Worm (Caenorhabditis elegans) whole organism, mixed stage, embryonic: Measurements from ENCODE around the gene swp-1.

Experiments
- M03D4.4 ChIP-seq: sonication (generic microtip); optimal IDR thresholded peaks from 2 replicates; lab custom pipeline; 2017; ENCODE audit warnings: mild to moderate bottlenecking, missing genetic modification characterization, missing compliant biosample characterization
- bed-3 ChIP-seq: fragments of 200-800 bp; sonication (Bioruptor generic); optimal IDR thresholded peaks from 3 replicates; lab custom pipeline; 2018; ENCODE audit warnings: mild to moderate bottlenecking, missing genetic modification characterization, moderate library complexity, missing compliant biosample characterization
- blmp-1 ChIP-seq: fragments of 150-350 bp; optimal IDR thresholded peaks from 2 replicates; lab custom pipeline; 2014; ENCODE audit warnings: missing biosample characterization, missing genetic modification characterization
- ceh-39 ChIP-seq: fragments of 150-350 bp; optimal IDR thresholded peaks from 2 replicates; lab custom pipeline; 2014; ENCODE audit warnings: missing biosample characterization, missing genetic modification characterization
- ceh-43 ChIP-seq: fragments of 200-800 bp; sonication (Bioruptor generic); optimal IDR thresholded peaks from 2 replicates; lab custom pipeline; 2018; ENCODE audit warnings: mild to moderate bottlenecking, missing genetic modification characterization, moderate library complexity, missing compliant biosample characterization
- ceh-83 ChIP-seq: fragments of 200-800 bp; sonication (Bioruptor generic); optimal IDR thresholded peaks from 2 replicates; lab custom pipeline; 2018; ENCODE audit warnings: mild to moderate bottlenecking, missing genetic modification characterization, missing compliant biosample characterization
- ces-1 ChIP-seq: fragments of 150-350 bp; optimal IDR thresholded peaks from 2 replicates; lab custom pipeline; 2014; ENCODE audit warnings: missing biosample characterization, missing genetic modification reagents, missing genetic modification characterization
- cnd-1 ChIP-seq: fragments of 200-800 bp; sonication (Bioruptor generic); optimal IDR thresholded peaks from 2 replicates; lab custom pipeline; 2018; ENCODE audit warnings: mild to moderate bottlenecking, missing genetic modification characterization, missing compliant biosample characterization
- drap-1 ChIP-seq: fragments of 200-800 bp; sonication (Bioruptor generic); optimal IDR thresholded peaks from 3 replicates; lab custom pipeline; 2018; ENCODE audit warnings: mild to moderate bottlenecking, missing genetic modification characterization, missing compliant biosample characterization
- elt-1 ChIP-seq: sonication (generic microtip); optimal IDR thresholded peaks from 2 replicates; lab custom pipeline; 2017; ENCODE audit warnings: missing genetic modification characterization, mild to moderate bottlenecking, missing compliant biosample characterization, antibody characterized with exemption, moderate library complexity, borderline replicate concordance; ENCODE audit not compliant: insufficient read depth
- elt-3 ChIP-seq: fragments of 150-350 bp; optimal IDR thresholded peaks from 2 replicates; lab custom pipeline; 2014; ENCODE audit warnings: missing biosample characterization, missing genetic modification characterization
- ham-2 ChIP-seq: fragments of 200-800 bp; sonication (Bioruptor generic); optimal IDR thresholded peaks from 2 replicates; lab custom pipeline; 2018; ENCODE audit warnings: mild to moderate bottlenecking, missing genetic modification characterization, missing compliant biosample characterization
- hlh-1 ChIP-seq: fragments of 150-350 bp; optimal IDR thresholded peaks from 2 replicates; lab custom pipeline; 2014; ENCODE audit warnings: missing biosample characterization, missing genetic modification reagents, missing genetic modification characterization
- lin-13 ChIP-seq: fragments of 150-350 bp; optimal IDR thresholded peaks from 2 replicates; lab custom pipeline; 2014; ENCODE audit warnings: missing biosample characterization, missing genetic modification characterization
- lin-32 ChIP-seq: fragments of 200-800 bp; sonication (Bioruptor generic); optimal IDR thresholded peaks from 2 replicates; lab custom pipeline; 2018; ENCODE audit warnings: mild to moderate bottlenecking, missing genetic modification characterization, missing compliant biosample characterization
- lsy-2 ChIP-seq: fragments of 150-350 bp; optimal IDR thresholded peaks from 2 replicates; lab custom pipeline; 2014; ENCODE audit warnings: missing biosample characterization, missing genetic modification characterization
- mab-5 ChIP-seq: fragments of 150-350 bp; optimal IDR thresholded peaks from 2 replicates; lab custom pipeline; 2014; ENCODE audit warnings: missing biosample characterization, missing genetic modification characterization
- mep-1 ChIP-seq: fragments of 150-350 bp; optimal IDR thresholded peaks from 2 replicates; lab custom pipeline; 2017; ENCODE audit warnings: missing biosample characterization, missing genetic modification reagents, missing genetic modification characterization, inconsistent platforms
- mls-2 ChIP-seq: sonication (generic microtip); optimal IDR thresholded peaks from 2 replicates; lab custom pipeline; 2016; ENCODE audit warnings: mild to moderate bottlenecking, missing genetic modification characterization, moderate library complexity, missing compliant biosample characterization
- nhr-12 ChIP-seq: fragments of 150-350 bp; optimal IDR thresholded peaks from 2 replicates; lab custom pipeline; 2014; ENCODE audit warnings: missing biosample characterization, missing genetic modification characterization
- nhr-2 ChIP-seq: fragments of 150-350 bp; optimal IDR thresholded peaks from 2 replicates; lab custom pipeline; 2014; ENCODE audit warnings: missing biosample characterization, missing genetic modification characterization
- nhr-237 ChIP-seq: fragments of 150-350 bp; optimal IDR thresholded peaks from 2 replicates; lab custom pipeline; 2014; ENCODE audit warnings: missing biosample characterization, missing genetic modification characterization
- nhr-28 ChIP-seq: fragments of 150-350 bp; optimal IDR thresholded peaks from 2 replicates; lab custom pipeline; 2014; ENCODE audit warnings: missing biosample characterization, missing genetic modification characterization
- nhr-76 ChIP-seq: sonication (generic microtip); optimal IDR thresholded peaks from 2 replicates; lab custom pipeline; 2017; ENCODE audit warnings: missing biosample characterization, missing genetic modification characterization
- pha-4 ChIP-seq: fragments of 150-350 bp; optimal IDR thresholded peaks from 2 replicates; lab custom pipeline; 2018; ENCODE audit warnings: missing biosample characterization, missing genetic modification reagents, missing genetic modification characterization
- sem-2 ChIP-seq: fragments of 200-800 bp; sonication (Bioruptor generic); optimal IDR thresholded peaks from 2 replicates; lab custom pipeline; 2018; ENCODE audit warnings: mild to moderate bottlenecking, missing genetic modification characterization, missing compliant biosample characterization
- snpc-4 ChIP-seq: fragments of 150-350 bp; optimal IDR thresholded peaks from 2 replicates; lab custom pipeline; 2014; ENCODE audit warnings: missing biosample characterization, missing genetic modification characterization
- sptf-1 ChIP-seq: sonication (generic microtip); optimal IDR thresholded peaks from 2 replicates; lab custom pipeline; 2017; ENCODE audit warnings: mild to moderate bottlenecking, missing genetic modification characterization, moderate library complexity, missing compliant biosample characterization
- tbx-8 ChIP-seq: fragments of 200-800 bp; sonication (Bioruptor generic); optimal IDR thresholded peaks from 2 replicates; lab custom pipeline; 2018; ENCODE audit warnings: mild to moderate bottlenecking, missing genetic modification characterization, moderate library complexity, missing compliant biosample characterization
- unc-120 ChIP-seq: sonication (generic microtip); optimal IDR thresholded peaks from 2 replicates; lab custom pipeline; 2017; ENCODE audit warnings: missing genetic modification characterization, missing compliant biosample characterization; ENCODE audit not compliant: poor library complexity, severe bottlenecking
- unc-39 ChIP-seq: fragments of 150-350 bp; optimal IDR thresholded peaks from 2 replicates; lab custom pipeline; 2014; ENCODE audit warnings: missing biosample characterization, missing genetic modification characterization
- unc-62 ChIP-seq: fragments of 150-350 bp; optimal IDR thresholded peaks from 2 replicates; lab custom pipeline; 2014; ENCODE audit warnings: missing biosample characterization, missing genetic modification reagents, missing genetic modification characterization
- zip-8 ChIP-seq: fragments of 150-350 bp; optimal IDR thresholded peaks from 2 replicates; lab custom pipeline; 2014; ENCODE audit warnings: missing biosample characterization, missing genetic modification characterization
- ztf-11 ChIP-seq: fragments of 150-350 bp; optimal IDR thresholded peaks from 2 replicates; lab custom pipeline; 2014; ENCODE audit warnings: missing biosample characterization, missing genetic modification characterization

swp-1 gene

DNA sequence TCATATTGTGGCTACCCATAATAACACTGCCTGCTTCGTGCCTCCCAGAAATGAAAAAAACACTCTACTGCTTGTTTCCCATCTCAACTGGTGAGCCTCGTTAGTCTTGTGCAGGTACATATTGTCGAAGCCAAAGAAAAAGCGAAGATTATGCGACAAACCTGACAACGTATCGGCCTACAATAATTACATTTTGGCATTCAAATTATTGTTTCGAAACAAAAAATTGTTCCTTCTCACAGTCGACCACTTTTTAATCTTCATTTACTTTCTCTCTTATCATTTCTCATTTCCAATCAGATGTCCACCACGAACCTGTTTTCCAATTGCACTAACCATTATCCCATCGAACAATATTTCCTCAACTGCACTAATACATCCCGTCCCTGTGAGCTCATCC is 37.8 kb upstream of the swp-1 start, which contains the start of gene B0244.15:
Gene B0244.15, plus strand, starts transcription at position 301 of the 400 bp plus-strand sequence.
- TF ChIP-seq nhr-2 (tag; lab: Kevin White, UChicago) = no peak
- no peak for TF ChIP-seq nhr-76 (tag; lab: Kevin White, UChicago)
- no peak for TF ChIP-seq ceh-43 (GFP tag; lab: Kevin White, UChicago)
- no peak for TF ChIP-seq cnd-1
- TF ChIP-seq lin-32 = no peak
- TF ChIP-seq sem-2 (GFP tag; lab: Kevin White, UChicago) = no peak
- TF ChIP-seq elt-3 (tag; lab: Kevin White, UChicago) = no peak
- TF ChIP-seq unc-120 = no peak
- TF ChIP-seq, all 35 proteins: peak for 0

DNA sequence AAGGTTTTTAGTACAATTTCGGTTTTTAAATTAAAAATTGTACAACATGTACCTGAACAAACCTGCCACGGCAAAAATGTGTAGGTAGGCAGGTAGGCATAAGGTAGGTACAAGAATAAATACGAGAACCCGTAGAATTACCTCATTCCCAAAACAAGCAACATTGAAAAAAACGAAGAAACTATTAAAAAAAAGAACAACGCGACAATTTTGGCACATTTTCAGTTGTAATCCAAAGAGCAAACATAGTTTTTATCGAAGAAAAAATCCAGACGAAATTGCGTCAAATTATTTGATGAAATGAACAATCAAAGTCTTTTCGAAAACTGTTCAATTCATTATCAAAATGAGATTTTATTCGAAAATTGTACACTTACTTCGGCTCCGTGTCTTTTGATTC is 35.3 kb upstream of the swp-1 start, which contains the start of gene B0244.16:
Gene B0244.16, plus strand, starts transcription at position 301 of the 400 bp plus-strand sequence.
- no peak for TF ChIP-seq ham-2 (GFP tag; lab: Kevin White, UChicago)
- TF ChIP-seq pha-4 = no peak
- TF ChIP-seq M03D4.4 = no peak
- TF ChIP-seq sptf-1 (tag; lab: Kevin White, UChicago) = no peak
- no peak for TF ChIP-seq cnd-1
- no peak for TF ChIP-seq ces-1
- TF ChIP-seq snpc-4 = no peak
- no peak for TF ChIP-seq ztf-11 (tag; lab: Kevin White, UChicago)
- TF ChIP-seq zip-8 (tag; lab: Kevin White, UChicago) = no peak
- no peak for TF ChIP-seq lin-13
- TF ChIP-seq nhr-76 (tag; lab: Kevin White, UChicago) = no peak
- TF ChIP-seq mab-5 (tag; lab: Kevin White, UChicago) = no peak

DNA sequence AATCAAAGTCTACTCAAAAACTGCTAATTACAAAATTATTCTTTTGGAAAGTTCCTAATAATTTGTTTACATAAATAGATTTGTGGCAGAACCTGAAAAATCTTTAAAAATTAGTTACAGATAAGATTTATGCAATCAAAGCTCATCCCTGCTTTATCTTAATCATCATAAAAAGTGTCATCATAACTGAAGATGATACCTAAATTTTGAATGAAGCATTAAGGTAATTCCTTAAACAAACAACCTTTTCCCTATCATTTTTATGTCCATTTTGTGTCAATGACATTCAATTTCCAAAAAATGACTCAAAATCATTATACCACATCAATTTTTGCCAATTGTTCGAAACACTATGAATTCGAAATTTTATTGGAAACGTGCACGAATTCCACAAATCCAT is 32.4 kb upstream of the swp-1 start, which contains the start of gene B0244.6:
Gene B0244.6, plus strand, starts transcription at position 301 of the 400 bp plus-strand sequence.
- no peak for TF ChIP-seq nhr-28 (tag; lab: Kevin White, UChicago)
- no peak for TF ChIP-seq snpc-4
- no peak for TF ChIP-seq elt-1
- no peak for TF ChIP-seq blmp-1 (tag; lab: Kevin White, UChicago)
- no peak for TF ChIP-seq ces-1
- TF ChIP-seq drap-1 (GFP tag; lab: Kevin White, UChicago) = no peak
- no peak for TF ChIP-seq sptf-1 (tag; lab: Kevin White, UChicago)
- no peak for TF ChIP-seq tbx-8 (GFP tag; lab: Kevin White, UChicago)
- no peak for TF ChIP-seq lsy-2
- no peak for TF ChIP-seq unc-62 (GFP tag; lab: Kevin White, UChicago)
- no peak for TF ChIP-seq ham-2 (GFP tag; lab: Kevin White, UChicago)
- TF ChIP-seq mab-5 (tag; lab: Kevin White, UChicago) = no peak
- TF ChIP-seq nhr-237 = no peak
- no peak for TF ChIP-seq bed-3
- no peak for TF ChIP-seq mep-1 (tag; lab: Kevin White, UChicago)
- no peak for TF ChIP-seq cnd-1

DNA sequence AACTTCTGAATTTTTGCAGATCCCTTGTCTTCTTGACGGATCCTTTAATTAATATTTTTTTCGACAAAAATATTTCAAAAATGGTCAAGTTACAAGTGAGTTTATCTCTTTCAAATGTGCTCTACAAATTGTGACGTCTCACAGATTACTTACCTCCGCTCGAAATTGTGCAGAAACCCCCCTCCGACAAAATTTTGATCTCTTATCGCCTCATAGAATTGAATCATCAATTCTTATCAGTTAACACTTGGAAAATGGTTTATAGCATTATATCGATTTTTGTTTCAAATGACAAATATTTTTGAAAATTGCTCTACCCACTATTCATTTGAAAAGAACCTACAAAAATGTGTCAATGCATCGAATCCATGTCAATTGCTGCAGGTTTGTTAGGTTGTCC is 29.6 kb upstream of the swp-1 start, which contains the start of gene B0244.10:
Gene B0244.10, plus strand, starts transcription at position 254 of the 400 bp plus-strand sequence.
- TF ChIP-seq nhr-237 (no peak), nhr-12 (tag; lab: Kevin White, UChicago) (no peak), hlh-1 (tag; lab: Kevin White, UChicago) (no peak), sptf-1 (tag; lab: Kevin White, UChicago) (no peak), lin-13 (no peak)
- TF ChIP-seq, all 35 proteins: peak for 0

DNA sequence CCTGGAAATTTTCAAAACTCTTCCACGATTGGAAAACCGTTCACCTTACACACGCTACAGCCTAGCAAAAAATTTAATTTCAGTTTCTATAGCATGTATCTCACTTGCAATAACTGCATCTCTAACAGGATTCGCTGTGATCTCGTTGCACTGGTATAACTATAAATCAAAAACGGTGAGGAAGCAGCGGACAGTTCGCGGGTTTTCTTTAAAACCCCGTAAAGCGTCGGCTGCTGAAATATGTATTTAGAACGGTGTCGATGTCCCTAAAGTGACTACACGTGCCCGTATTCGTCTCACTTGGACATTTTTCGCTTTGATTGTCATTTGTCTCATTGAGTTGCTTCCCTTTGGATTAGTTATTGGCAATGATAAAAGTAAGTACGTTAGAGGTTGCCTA is 29.0 kb upstream of the swp-1 start:
- TF ChIP-seq unc-39 (tag; lab: Kevin White, UChicago) (no peak), M03D4.4 (no peak), hlh-1 (tag; lab: Kevin White, UChicago) (no peak), mep-1 (tag; lab: Kevin White, UChicago) (no peak), zip-8 (tag; lab: Kevin White, UChicago) (no peak)

DNA sequence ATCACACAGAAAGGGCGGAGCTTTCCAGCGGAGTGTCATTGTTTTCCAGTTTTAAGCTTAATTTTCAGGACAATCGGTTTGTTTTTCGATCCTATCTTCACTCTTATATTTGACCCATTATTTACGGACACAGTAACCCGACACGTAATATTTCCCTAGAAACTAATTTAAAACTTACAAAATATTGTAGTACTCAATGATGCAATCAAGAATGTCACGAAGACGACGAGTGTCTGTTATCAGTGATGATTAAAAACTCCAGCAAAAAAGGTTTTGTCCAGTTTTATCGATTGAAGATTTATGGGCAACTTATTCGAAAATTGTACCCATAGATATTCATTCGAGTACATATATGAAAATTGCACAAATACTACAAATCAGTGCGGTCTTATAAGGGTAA is 27.6 kb upstream of the swp-1 start, which contains the start of gene B0244.17:
Gene B0244.17, plus strand, starts transcription at position 301 of the 400 bp plus-strand sequence.
- no peak for TF ChIP-seq pha-4
- no peak for TF ChIP-seq nhr-2 (tag; lab: Kevin White, UChicago)
- no peak for TF ChIP-seq ceh-83
- TF ChIP-seq nhr-28 (tag; lab: Kevin White, UChicago) = no peak
- TF ChIP-seq ceh-39 (tag; lab: Kevin White, UChicago) = no peak
- no peak for TF ChIP-seq sptf-1 (tag; lab: Kevin White, UChicago)
- no peak for TF ChIP-seq mab-5 (tag; lab: Kevin White, UChicago)
- no peak for TF ChIP-seq lin-13
- TF ChIP-seq M03D4.4 = no peak
- no peak for TF ChIP-seq blmp-1 (tag; lab: Kevin White, UChicago)
- no peak for TF ChIP-seq unc-120
- TF ChIP-seq mls-2 (tag; lab: Kevin White, UChicago) = no peak
